Fruit fly (Drosophila melanogaster) whole organism: ENCODE data around the gene Hsp26.

Experiments used
- CG8478 ChIP-seq: fragments of >200 bp; optimal IDR thresholded peaks from 2 replicates; lab custom pipeline; 2018; ENCODE audit warnings: inconsistent platforms
- EcR ChIP-seq, 2 experiments: fragments of >200 bp; optimal IDR thresholded peaks; 2 replicates each; lab custom pipeline; 2017; ENCODE audit warnings: missing biosample characterization in 2 of 2, missing genetic modification characterization in 2 of 2, missing genetic modification reagents in 2 of 2
- pan ChIP-seq: fragments of >200 bp; optimal IDR thresholded peaks from 2 replicates; lab custom pipeline; 2017
- usp ChIP-seq: fragments of >200 bp; optimal IDR thresholded peaks from 2 replicates; lab custom pipeline; 2017; ENCODE audit warnings: missing biosample characterization, missing genetic modification characterization, mixed read lengths

dm6 chr3L:9396038-9396437 lies 18.8 kb upstream of the Hsp26 start:
- TF ChIP-seq EcR (GFP tag; optimal IDR thresholded peaks at IDR 0.05; lab: Kevin White, UChicago), result no peak
- no peak for TF ChIP-seq pan (lab: Kevin White, UChicago)
- no peak for TF ChIP-seq CG8478 (lab: Kevin White, UChicago)
- TF ChIP-seq usp (GFP tag; lab: Kevin White, UChicago), result no peak
